Worm (Caenorhabditis elegans): ENCODE data around the gene ZK262.4.

The ZK262.4 gene

ce11 chrV:18424471-18424870 is at the start of gene ZK262.4:
ZK262.4 (minus strand) TSS chrV:18424571.
- no peak for TF ChIP-seq elt-3 (tag; optimal IDR thresholded peaks at IDR 0.05)

ce11 chrV:18473415-18473814 is 49.0 kb upstream of the ZK262.4 start, which contains the start of gene srh-182:
srh-182 (minus strand) TSS chrV:18473515.
- TF ChIP-seq drap-1 (GFP tag; optimal IDR thresholded peaks at IDR 0.05) (no peak), hlh-1 (tag; optimal IDR thresholded peaks at IDR 0.05) (no peak), lin-13 (tag; optimal IDR thresholded peaks at IDR 0.05) (no peak), blmp-1 (tag; optimal IDR thresholded peaks at IDR 0.05) (no peak), mls-2 (tag; optimal IDR thresholded peaks at IDR 0.05) (no peak), flh-1 (GFP tag; optimal IDR thresholded peaks at IDR 0.05) (no peak), ces-1 (GFP tag; optimal IDR thresholded peaks at IDR 0.05) (no peak), tbx-8 (GFP tag; optimal IDR thresholded peaks at IDR 0.05) (no peak), cnd-1 (tag; optimal IDR thresholded peaks at IDR 0.05) (no peak), unc-39 (tag; optimal IDR thresholded peaks at IDR 0.05) (no peak)

ce11 chrV:18468097-18468496 is 43.7 kb upstream of the ZK262.4 start, which contains the start of gene ZK228.13:
ZK228.13 (minus strand) TSS chrV:18468197.
- TF ChIP-seq ceh-43 (GFP tag; optimal IDR thresholded peaks at IDR 0.05) (no peak), tbx-8 (GFP tag; optimal IDR thresholded peaks at IDR 0.05) (no peak), lin-32 (GFP tag; optimal IDR thresholded peaks at IDR 0.05) (no peak), M03D4.4 (tag; optimal IDR thresholded peaks at IDR 0.05) (no peak), nhr-28 (tag; optimal IDR thresholded peaks at IDR 0.05) (no peak), unc-39 (tag; optimal IDR thresholded peaks at IDR 0.05) (no peak), zip-8 (tag; optimal IDR thresholded peaks at IDR 0.05) (no peak), nhr-76 (tag; optimal IDR thresholded peaks at IDR 0.05) (no peak), pha-4 (tag; optimal IDR thresholded peaks at IDR 0.05) (no peak), ces-1 (GFP tag; optimal IDR thresholded peaks at IDR 0.05) (no peak), ceh-39 (tag; optimal IDR thresholded peaks at IDR 0.05) (no peak), unc-62 (GFP tag; optimal IDR thresholded peaks at IDR 0.05) (no peak), nhr-237 (tag; optimal IDR thresholded peaks at IDR 0.05) (no peak), elt-1 (tag; optimal IDR thresholded peaks at IDR 0.05; ENCODE audit: borderline replicate concordance, insufficient read depth) (no peak)

- no peak for TF ChIP-seq ceh-43 (GFP tag; optimal IDR thresholded peaks at IDR 0.05)
- TF ChIP-seq tbx-8 (GFP tag; optimal IDR thresholded peaks at IDR 0.05) = no peak
- TF ChIP-seq sptf-1 (tag; optimal IDR thresholded peaks at IDR 0.05) = no peak
- no peak for TF ChIP-seq zip-8 (tag; optimal IDR thresholded peaks at IDR 0.05)
- TF ChIP-seq drap-1 (GFP tag; optimal IDR thresholded peaks at IDR 0.05) = no peak
- TF ChIP-seq mep-1 (tag; optimal IDR thresholded peaks at IDR 0.05) = no peak
- TF ChIP-seq nhr-12 (tag; optimal IDR thresholded peaks at IDR 0.05) = no peak
- no peak for TF ChIP-seq nhr-28 (tag; optimal IDR thresholded peaks at IDR 0.05)
Measured at ce11 chrV:18462365-18462837, 38.0 kb upstream of the ZK262.4 start, which contains the start of gene ZK228.4. ZK228.4 (plus strand) TSS chrV:18462787.

- no peak for TF ChIP-seq zip-8 (tag; optimal IDR thresholded peaks at IDR 0.05)
- no peak for TF ChIP-seq ztf-11 (tag; optimal IDR thresholded peaks at IDR 0.05)
- TF ChIP-seq elt-1 (tag; optimal IDR thresholded peaks at IDR 0.05; ENCODE audit: borderline replicate concordance, insufficient read depth) = peak; percentile 21
- no peak for TF ChIP-seq ceh-39 (tag; optimal IDR thresholded peaks at IDR 0.05)
- TF ChIP-seq snpc-4 (tag; optimal IDR thresholded peaks at IDR 0.05) = no peak
- no peak for TF ChIP-seq ces-1 (GFP tag; optimal IDR thresholded peaks at IDR 0.05)
Measured at ce11 chrV:18461200-18461728, 36.9 kb upstream of the ZK262.4 start, which contains the start of gene ZK228.3. ZK228.3 (minus strand) TSS chrV:18461250.

- TF ChIP-seq mab-5 (tag; optimal IDR thresholded peaks at IDR 0.05) = no peak
- TF ChIP-seq pha-4 (tag; optimal IDR thresholded peaks at IDR 0.05) = no peak
- TF ChIP-seq drap-1 (GFP tag; optimal IDR thresholded peaks at IDR 0.05) = no peak
- TF ChIP-seq ceh-43 (GFP tag; optimal IDR thresholded peaks at IDR 0.05) = no peak
- no peak for TF ChIP-seq sptf-1 (tag; optimal IDR thresholded peaks at IDR 0.05)
- no peak for TF ChIP-seq nhr-2 (tag; optimal IDR thresholded peaks at IDR 0.05)
- TF ChIP-seq tbx-8 (GFP tag; optimal IDR thresholded peaks at IDR 0.05) = no peak
- TF ChIP-seq lin-32 (GFP tag; optimal IDR thresholded peaks at IDR 0.05) = no peak
- no peak for TF ChIP-seq mep-1 (tag; optimal IDR thresholded peaks at IDR 0.05)
- no peak for TF ChIP-seq nhr-76 (tag; optimal IDR thresholded peaks at IDR 0.05)
- no peak for TF ChIP-seq ceh-83 (GFP tag; optimal IDR thresholded peaks at IDR 0.05)
- TF ChIP-seq nhr-237 (tag; optimal IDR thresholded peaks at IDR 0.05) = no peak
- no peak for TF ChIP-seq ces-1 (GFP tag; optimal IDR thresholded peaks at IDR 0.05)
- TF ChIP-seq elt-1 (tag; optimal IDR thresholded peaks at IDR 0.05; ENCODE audit: borderline replicate concordance, insufficient read depth) = no peak
Measured at ce11 chrV:18456574-18456973, 32.2 kb upstream of the ZK262.4 start, which contains the start of gene ZK228.10. ZK228.10 (plus strand) TSS chrV:18456874.

All from whole organism, mixed stage, embryonic.